Fruit fly (Drosophila melanogaster) whole organism, embryonic: Measurements from ENCODE around the gene CG7120.

ENCODE experiments used
- ATbp ChIP-seq: fragments of 200-800 bp; sonication (Bioruptor generic); optimal IDR thresholded peaks from 2 replicates; lab custom pipeline; 2017; ENCODE audit warnings: missing biosample characterization, mild to moderate bottlenecking, missing genetic modification characterization, missing genetic modification reagents
- Atf-2 ChIP-seq: fragments of 200-800 bp; sonication (Bioruptor generic); optimal IDR thresholded peaks from 2 replicates; lab custom pipeline; 2016; ENCODE audit warnings: missing biosample characterization, missing genetic modification characterization
- Bteb2 ChIP-seq: fragments of 200-800 bp; sonication (Bioruptor generic); optimal IDR thresholded peaks from 2 replicates; lab custom pipeline; 2016; ENCODE audit warnings: missing biosample characterization, missing genetic modification characterization
- CG1024 ChIP-seq: fragments of 200-800 bp; sonication (Bioruptor generic); IDR thresholded peaks from 2 replicates; pipeline ENCODE4 v1.3.6; 2022; ENCODE audit warnings: missing biosample characterization, missing genetic modification characterization
- CG10321 ChIP-seq: fragments of 200-800 bp; sonication (Bioruptor generic); IDR thresholded peaks from 2 replicates; pipeline ENCODE4 v1.3.6; 2022; ENCODE audit warnings: missing biosample characterization, missing genetic modification characterization
- CG10431 ChIP-seq: fragments of 200-800 bp; sonication (Bioruptor generic); optimal IDR thresholded peaks from 3 replicates; lab custom pipeline; 2018; ENCODE audit warnings: missing biosample characterization, mild to moderate bottlenecking, missing genetic modification characterization
- CG10979 ChIP-seq: fragments of 200-800 bp; sonication (Bioruptor generic); optimal IDR thresholded peaks from 2 replicates; lab custom pipeline; 2018; ENCODE audit warnings: missing biosample characterization, mild to moderate bottlenecking, missing genetic modification characterization, moderate library complexity
- CG11085 ChIP-seq: fragments of 200-800 bp; sonication (Bioruptor generic); IDR thresholded peaks from 2 replicates; pipeline ENCODE4 v1.3.6; 2022; ENCODE audit warnings: missing biosample characterization, missing genetic modification characterization
- CG12071 ChIP-seq: fragments of 200-800 bp; sonication (Bioruptor generic); optimal IDR thresholded peaks from 3 replicates; lab custom pipeline; 2018; ENCODE audit warnings: missing biosample characterization, mild to moderate bottlenecking, missing genetic modification characterization
- CG12155 ChIP-seq: fragments of 200-800 bp; sonication (Bioruptor generic); optimal IDR thresholded peaks from 3 replicates; lab custom pipeline; 2016; ENCODE audit warnings: missing biosample characterization, missing genetic modification characterization
- CG14441 ChIP-seq: fragments of 200-800 bp; sonication (Bioruptor generic); IDR thresholded peaks from 2 replicates; pipeline ENCODE4 v1.3.6; 2022; ENCODE audit warnings: missing biosample characterization, missing genetic modification characterization
- CG15073 ChIP-seq: fragments of 200-800 bp; sonication (Bioruptor generic); optimal IDR thresholded peaks from 2 replicates; lab custom pipeline; 2016; ENCODE audit warnings: missing biosample characterization, missing genetic modification characterization
- CG15479 ChIP-seq: fragments of 200-800 bp; sonication (Bioruptor generic); optimal IDR thresholded peaks from 3 replicates; lab custom pipeline; 2019; ENCODE audit warnings: missing biosample characterization, mild to moderate bottlenecking, missing genetic modification characterization, moderate library complexity
- CG1602 ChIP-seq: fragments of 200-800 bp; sonication (Bioruptor generic); optimal IDR thresholded peaks from 3 replicates; lab custom pipeline; 2016; ENCODE audit warnings: missing biosample characterization, missing genetic modification characterization
- CG30403 ChIP-seq: fragments of 200-800 bp; sonication (Bioruptor generic); optimal IDR thresholded peaks from 3 replicates; lab custom pipeline; 2016; ENCODE audit warnings: missing biosample characterization, missing genetic modification characterization
- CG32772 ChIP-seq: fragments of 200-800 bp; sonication (Bioruptor generic); IDR thresholded peaks from 2 replicates; pipeline ENCODE4 v1.3.6; 2022; ENCODE audit warnings: missing biosample characterization, missing genetic modification characterization
- CG4360 ChIP-seq: fragments of 200-800 bp; sonication (Bioruptor generic); IDR thresholded peaks from 2 replicates; pipeline ENCODE4 v1.3.6; 2022; ENCODE audit warnings: missing biosample characterization, missing genetic modification characterization
- CG5245 ChIP-seq: fragments of 200-800 bp; sonication (Bioruptor generic); optimal IDR thresholded peaks from 3 replicates; lab custom pipeline; 2016; ENCODE audit warnings: missing biosample characterization, missing genetic modification characterization
- CG6654 ChIP-seq: fragments of 200-800 bp; sonication (Bioruptor generic); optimal IDR thresholded peaks from 2 replicates; lab custom pipeline; 2017; ENCODE audit warnings: missing biosample characterization, mild to moderate bottlenecking, missing genetic modification characterization
- CG8281 ChIP-seq: fragments of 200-800 bp; sonication (Bioruptor generic); optimal IDR thresholded peaks from 2 replicates; lab custom pipeline; 2018; ENCODE audit warnings: missing biosample characterization, mild to moderate bottlenecking, missing genetic modification characterization, moderate library complexity
- CG8359 ChIP-seq: fragments of 200-800 bp; sonication (Bioruptor generic); optimal IDR thresholded peaks from 2 replicates; lab custom pipeline; 2017; ENCODE audit warnings: missing biosample characterization, mild to moderate bottlenecking, missing genetic modification characterization, borderline replicate concordance
- CG9215 ChIP-seq: fragments of 200-800 bp; sonication (Bioruptor generic); IDR thresholded peaks from 2 replicates; pipeline ENCODE4 v1.3.6; 2022; ENCODE audit warnings: missing biosample characterization, missing genetic modification characterization
- CHES-1-like ChIP-seq: fragments of 200-800 bp; sonication (Bioruptor generic); optimal IDR thresholded peaks from 2 replicates; lab custom pipeline; 2016; ENCODE audit warnings: missing biosample characterization, missing genetic modification characterization
- CrebB ChIP-seq: fragments of 200-800 bp; sonication (Bioruptor generic); optimal IDR thresholded peaks from 3 replicates; lab custom pipeline; 2018; ENCODE audit warnings: missing biosample characterization, mild to moderate bottlenecking, missing genetic modification characterization
- Dbx ChIP-seq: fragments of 200-800 bp; sonication (Bioruptor generic); IDR thresholded peaks from 3 replicates; pipeline ENCODE4 v1.3.6; 2022; ENCODE audit warnings: missing biosample characterization, missing genetic modification characterization
- HLH4C ChIP-seq: fragments of 200-800 bp; sonication (Bioruptor generic); IDR thresholded peaks from 3 replicates; pipeline ENCODE4 v1.3.6; 2022; ENCODE audit warnings: missing biosample characterization, missing genetic modification characterization; ENCODE audit not compliant: partially characterized antibody
- MBD-R2 ChIP-seq: fragments of 200-800 bp; sonication (Bioruptor generic); IDR thresholded peaks from 2 replicates; pipeline ENCODE4 v1.3.6; 2022; ENCODE audit warnings: missing biosample characterization, missing genetic modification characterization
- Max ChIP-seq: fragments of 200-800 bp; sonication (Bioruptor generic); optimal IDR thresholded peaks from 2 replicates; lab custom pipeline; 2016; ENCODE audit warnings: missing biosample characterization, mild to moderate bottlenecking, missing genetic modification characterization
- Meics ChIP-seq: fragments of 200-800 bp; sonication (Bioruptor generic); optimal IDR thresholded peaks from 2 replicates; lab custom pipeline; 2017; ENCODE audit warnings: missing biosample characterization, mild to moderate bottlenecking, missing genetic modification characterization
- Neu2 ChIP-seq: fragments of 200-800 bp; sonication (Bioruptor generic); optimal IDR thresholded peaks from 3 replicates; lab custom pipeline; 2016; ENCODE audit warnings: missing biosample characterization, missing genetic modification characterization, borderline replicate concordance
- Oli ChIP-seq: fragments of 200-800 bp; sonication (Bioruptor generic); optimal IDR thresholded peaks from 2 replicates; lab custom pipeline; 2018; ENCODE audit warnings: missing biosample characterization, mild to moderate bottlenecking, missing genetic modification characterization, moderate library complexity
- Trl ChIP-seq, 3 experiments: fragments of >200 bp in 2 of 3; fragments of 200-800 bp in 1 of 3; sonication (Bioruptor generic) in 1 of 3; optimal IDR thresholded peaks; 2 replicates in 1 of 3; 3 replicates in 2 of 3; lab custom pipeline; 2016 to 2017; ENCODE audit warnings: missing biosample characterization in 1 of 3, missing genetic modification characterization in 1 of 3
- btn ChIP-seq: fragments of 200-800 bp; sonication (Bioruptor generic); optimal IDR thresholded peaks from 2 replicates; lab custom pipeline; 2016; ENCODE audit warnings: missing biosample characterization, missing genetic modification characterization
- cato ChIP-seq: fragments of 200-800 bp; sonication (Bioruptor generic); optimal IDR thresholded peaks from 2 replicates; lab custom pipeline; 2016; ENCODE audit warnings: missing biosample characterization, missing genetic modification characterization, borderline replicate concordance
- da ChIP-seq: fragments of 200-800 bp; sonication (Bioruptor generic); optimal IDR thresholded peaks from 2 replicates; lab custom pipeline; 2016; ENCODE audit warnings: missing biosample characterization, missing genetic modification characterization
- dmrt99B ChIP-seq: fragments of 200-800 bp; sonication (Bioruptor generic); optimal IDR thresholded peaks from 2 replicates; lab custom pipeline; 2018; ENCODE audit warnings: missing biosample characterization, mild to moderate bottlenecking, missing genetic modification characterization, moderate library complexity
- fu2 ChIP-seq: fragments of 200-800 bp; sonication (Bioruptor generic); optimal IDR thresholded peaks from 2 replicates; lab custom pipeline; 2016; ENCODE audit warnings: missing biosample characterization, missing genetic modification characterization
- h ChIP-seq: fragments of >200 bp; optimal IDR thresholded peaks from 2 replicates; lab custom pipeline; 2017
- hkb ChIP-seq, 2 experiments: fragments of 200-800 bp in 1 of 2; fragments of >200 bp in 1 of 2; sonication (Bioruptor generic) in 1 of 2; IDR thresholded peaks in 1 of 2; optimal IDR thresholded peaks in 1 of 2; 2 replicates each; pipeline versions ENCODE4 v1.3.6 to Lab custom; 2017 to 2022; ENCODE audit warnings: missing biosample characterization in 1 of 2, missing genetic modification characterization in 1 of 2
- nom ChIP-seq: fragments of 200-800 bp; sonication (Bioruptor generic); optimal IDR thresholded peaks from 2 replicates; lab custom pipeline; 2017; ENCODE audit warnings: missing biosample characterization, missing genetic modification characterization, mild to moderate bottlenecking, moderate library complexity, missing genetic modification reagents
- otp ChIP-seq: fragments of 200-800 bp; sonication (Bioruptor generic); IDR thresholded peaks from 3 replicates; pipeline ENCODE4, ENCODE4 v1.3.6; 2022; ENCODE audit warnings: missing biosample characterization, missing genetic modification characterization
- p53 ChIP-seq: fragments of 200-800 bp; sonication (Bioruptor generic); optimal IDR thresholded peaks from 2 replicates; lab custom pipeline; 2016; ENCODE audit warnings: missing biosample characterization, missing genetic modification characterization
- row ChIP-seq: fragments of 200-800 bp; sonication (Bioruptor generic); IDR thresholded peaks from 3 replicates; pipeline ENCODE4 v1.3.6; 2022; ENCODE audit warnings: missing biosample characterization, missing genetic modification characterization
- schlank ChIP-seq: fragments of 200-800 bp; sonication (Bioruptor generic); optimal IDR thresholded peaks from 2 replicates; lab custom pipeline; 2018; ENCODE audit warnings: missing biosample characterization, mild to moderate bottlenecking, missing genetic modification characterization
- sens ChIP-seq: fragments of 200-800 bp; sonication (Bioruptor generic); peaks from one replicate; lab custom pipeline; 2016; ENCODE audit warnings: missing biosample characterization, missing genetic modification characterization
- slp2 ChIP-seq: fragments of 200-800 bp; sonication (Bioruptor generic); optimal IDR thresholded peaks from 2 replicates; lab custom pipeline; 2016; ENCODE audit warnings: missing biosample characterization, missing genetic modification characterization
- sqz ChIP-seq: fragments of 200-800 bp; sonication (Bioruptor generic); optimal IDR thresholded peaks from 3 replicates; lab custom pipeline; 2018; ENCODE audit warnings: missing biosample characterization, mild to moderate bottlenecking, missing genetic modification characterization
- trh ChIP-seq: fragments of 200-800 bp; sonication (Bioruptor generic); optimal IDR thresholded peaks from 2 replicates; lab custom pipeline; 2016; ENCODE audit warnings: missing biosample characterization, missing genetic modification characterization

The CG7120 gene

dm6 chr3L:8441745-8442575, 46.2 kb downstream of the CG7120 start, which contains the start of gene Unr (continued):
- TF ChIP-seq CG15479 (GFP tag; lab: Kevin White, UChicago), result peak; percentile 73
- TF ChIP-seq ATbp, result peak; percentile 69
- no peak for TF ChIP-seq Trl (optimal IDR thresholded peaks at IDR 0.05; lab: Kevin White, UChicago)
- TF ChIP-seq Trl (GFP tag; optimal IDR thresholded peaks at IDR 0.05; lab: Kevin White, UChicago), result peak; percentile 75
- TF ChIP-seq Max, result peak; percentile 29
- peak; percentile 64 for TF ChIP-seq CG4360 (GFP tag; lab: Robert Waterston, UW)
- TF ChIP-seq btn (GFP tag; lab: Kevin White, UChicago), result peak; percentile 40
- peak; percentile 4 for TF ChIP-seq CG6654 (GFP tag; lab: Kevin White, UChicago)
- TF ChIP-seq sens (GFP tag; lab: Kevin White, UChicago), result peak; percentile 95
- TF ChIP-seq CG5245 (GFP tag; lab: Kevin White, UChicago), result peak; percentile 79
- peak; percentile 42 for TF ChIP-seq sqz (GFP tag; lab: Kevin White, UChicago)
- TF ChIP-seq CG11085 (GFP tag; lab: Robert Waterston, UW), result peak; percentile 58; the same call in 1 of the 2 replicates
- peak; percentile 63 for TF ChIP-seq nom
- no peak; the same call in 1 of the 2 replicates for TF ChIP-seq CG32772
- peak; percentile 76 for TF ChIP-seq fu2 (GFP tag; lab: Kevin White, UChicago)
- TF ChIP-seq CG15073 (GFP tag; lab: Kevin White, UChicago), result peak; percentile 9
- TF ChIP-seq Dbx, result peak; percentile 83; the same call in 2 of the 3 replicates
- TF ChIP-seq CG8281 (tag; lab: Kevin White, UChicago), result peak; percentile 52
- no peak for TF ChIP-seq HLH4C
- peak; percentile 66 for TF ChIP-seq Bteb2 (GFP tag; lab: Kevin White, UChicago)
- TF ChIP-seq CG14441 (GFP tag; lab: Robert Waterston, UW), result peak; percentile 73
- peak; percentile 86 for TF ChIP-seq row (GFP tag; lab: Robert Waterston, UW)
- peak; percentile 83 for TF ChIP-seq CG12155 (GFP tag; lab: Kevin White, UChicago)
- TF ChIP-seq CrebB (tag; lab: Kevin White, UChicago), result peak; percentile 52
- no peak; the same call in 2 of the 3 replicates for TF ChIP-seq otp (GFP tag; lab: Robert Waterston, UW)
- TF ChIP-seq CG30403 (GFP tag; lab: Kevin White, UChicago), result peak; percentile 87
- TF ChIP-seq slp2 (GFP tag; lab: Kevin White, UChicago), result peak; percentile 76
- no peak for TF ChIP-seq CG9215 (GFP tag; lab: Robert Waterston, UW)
- TF ChIP-seq da (GFP tag; lab: Kevin White, UChicago), result peak; percentile 54
- TF ChIP-seq Meics (GFP tag; lab: Kevin White, UChicago), result peak; percentile 79
- TF ChIP-seq h (lab: Kevin White, UChicago), result no peak
- peak; percentile 74 for TF ChIP-seq CG1602 (GFP tag; lab: Kevin White, UChicago)
- peak; percentile 77 for TF ChIP-seq MBD-R2 (GFP tag; lab: Robert Waterston, UW)
- TF ChIP-seq schlank, result peak; percentile 71
- TF ChIP-seq p53, result peak; percentile 22
- TF ChIP-seq Neu2 (GFP tag; lab: Kevin White, UChicago), result no peak
- TF ChIP-seq dmrt99B, result peak; percentile 69
- TF ChIP-seq CHES-1-like (GFP tag; lab: Kevin White, UChicago), result peak; percentile 83
- peak; percentile 17 for TF ChIP-seq CG8359 (GFP tag; lab: Kevin White, UChicago)
- TF ChIP-seq trh, result peak; percentile 63
- peak; percentile 48 for TF ChIP-seq cato (GFP tag; lab: Kevin White, UChicago)
- TF ChIP-seq Oli (tag; lab: Kevin White, UChicago), result peak; percentile 45
- TF ChIP-seq CG10979 (tag; lab: Kevin White, UChicago), result peak; percentile 61
- TF ChIP-seq CG10431 (GFP tag; lab: Kevin White, UChicago), result peak; percentile 52
- TF ChIP-seq Atf-2 (GFP tag; lab: Kevin White, UChicago), result peak; percentile 73
- TF ChIP-seq CG10321 (GFP tag; lab: Robert Waterston, UW), result peak; percentile 27; the same call in 1 of the 2 replicates
- peak; percentile 72; the same call in 1 of the 2 replicates for TF ChIP-seq CG1024 (GFP tag; lab: Robert Waterston, UW)
- no peak for TF ChIP-seq CG12071 (GFP tag; lab: Kevin White, UChicago)
- TF ChIP-seq hkb (optimal IDR thresholded peaks at IDR 0.05; lab: Kevin White, UChicago), result no peak
- peak; percentile 71 for TF ChIP-seq hkb (GFP tag; IDR thresholded peaks at IDR 0.05; lab: Robert Waterston, UW)
